Worm (Caenorhabditis elegans) whole organism, late embryonic: ENCODE data around the gene wrt-4.

Source experiments
- F13H6.1 ChIP-seq: sonication (generic microtip); optimal IDR thresholded peaks from 2 replicates; lab custom pipeline; 2016; ENCODE audit warnings: missing genetic modification characterization, missing compliant biosample characterization
- ama-1 ChIP-seq: fragments of 150-350 bp; optimal IDR thresholded peaks from 2 replicates; lab custom pipeline; 2014
- ceh-14 ChIP-seq: sonication (generic microtip); optimal IDR thresholded peaks from 2 replicates; lab custom pipeline; 2016; ENCODE audit warnings: missing genotype, missing genetic modification characterization, missing compliant biosample characterization
- ceh-18 ChIP-seq: sonication (generic microtip); optimal IDR thresholded peaks from 2 replicates; lab custom pipeline; 2016; ENCODE audit warnings: missing genetic modification characterization, missing compliant biosample characterization
- ceh-19 ChIP-seq: fragments of 200-800 bp; sonication (Bioruptor generic); optimal IDR thresholded peaks from 2 replicates; lab custom pipeline; 2018; ENCODE audit warnings: mild to moderate bottlenecking, missing genetic modification characterization, missing compliant biosample characterization
- ceh-22 ChIP-seq: sonication (generic microtip); optimal IDR thresholded peaks from 2 replicates; lab custom pipeline; 2017; ENCODE audit warnings: missing biosample characterization, missing genetic modification characterization
- ceh-30 ChIP-seq: fragments of 150-350 bp; optimal IDR thresholded peaks from 2 replicates; lab custom pipeline; 2014; ENCODE audit warnings: missing biosample characterization, missing genetic modification characterization
- ceh-31 ChIP-seq: sonication (generic microtip); optimal IDR thresholded peaks from 2 replicates; lab custom pipeline; 2016; ENCODE audit warnings: missing genetic modification characterization, missing compliant biosample characterization
- ceh-34 ChIP-seq: sonication (generic microtip); optimal IDR thresholded peaks from 2 replicates; lab custom pipeline; 2016; ENCODE audit warnings: mild to moderate bottlenecking, missing genetic modification characterization, missing compliant biosample characterization
- ceh-45 ChIP-seq: fragments of 200-800 bp; sonication (Bioruptor generic); IDR thresholded peaks from 2 replicates; pipeline ENCODE4 v1.3.6; 2022; ENCODE audit warnings: missing genetic modification reagents, missing genetic modification characterization, missing compliant biosample characterization
- ceh-48 ChIP-seq: sonication (generic microtip); optimal IDR thresholded peaks from 2 replicates; lab custom pipeline; 2016; ENCODE audit warnings: missing genetic modification characterization, inconsistent platforms, missing compliant biosample characterization
- ceh-6 ChIP-seq: fragments of 200-800 bp; sonication (Bioruptor generic); optimal IDR thresholded peaks from 2 replicates; lab custom pipeline; 2018; ENCODE audit warnings: mild to moderate bottlenecking, missing genetic modification characterization, missing compliant biosample characterization
- ceh-9 ChIP-seq: sonication (generic microtip); optimal IDR thresholded peaks from 2 replicates; lab custom pipeline; 2016; ENCODE audit warnings: mild to moderate bottlenecking, missing genetic modification characterization, inconsistent platforms, missing compliant biosample characterization
- che-1 ChIP-seq: sonication (generic microtip); optimal IDR thresholded peaks from 2 replicates; lab custom pipeline; 2016; ENCODE audit warnings: mild to moderate bottlenecking, missing genetic modification characterization, missing compliant biosample characterization
- dmd-4 ChIP-seq: sonication (generic microtip); optimal IDR thresholded peaks from 2 replicates; lab custom pipeline; 2016; ENCODE audit warnings: borderline replicate concordance, missing genetic modification characterization, missing compliant biosample characterization
- dve-1 ChIP-seq: sonication (generic microtip); optimal IDR thresholded peaks from 2 replicates; lab custom pipeline; 2017; ENCODE audit warnings: antibody characterized with exemption, mild to moderate bottlenecking, missing genetic modification characterization, missing compliant biosample characterization
- eyg-1 ChIP-seq: sonication (generic microtip); optimal IDR thresholded peaks from 2 replicates; lab custom pipeline; 2016; ENCODE audit warnings: missing genotype, missing genetic modification characterization, missing compliant biosample characterization
- fax-1 ChIP-seq: sonication (generic microtip); optimal IDR thresholded peaks from 2 replicates; lab custom pipeline; 2016; ENCODE audit warnings: missing genotype, missing genetic modification characterization, missing compliant biosample characterization
- fkh-10 ChIP-seq: fragments of 150-350 bp; optimal IDR thresholded peaks from 2 replicates; lab custom pipeline; 2014; ENCODE audit warnings: missing biosample characterization, missing genetic modification reagents, missing genetic modification characterization
- gmeb-2 ChIP-seq: sonication (generic microtip); optimal IDR thresholded peaks from 2 replicates; lab custom pipeline; 2016; ENCODE audit warnings: missing genetic modification characterization, inconsistent platforms, missing compliant biosample characterization
- hlh-13 ChIP-seq: fragments of 200-800 bp; sonication (Bioruptor generic); optimal IDR thresholded peaks from 2 replicates; lab custom pipeline; 2018; ENCODE audit warnings: mild to moderate bottlenecking, missing genetic modification characterization, missing compliant biosample characterization
- madf-2 ChIP-seq: sonication (generic microtip); optimal IDR thresholded peaks from 2 replicates; lab custom pipeline; 2017; ENCODE audit warnings: missing genetic modification characterization, missing compliant biosample characterization
- nfya-1 ChIP-seq: sonication (generic microtip); optimal IDR thresholded peaks from 2 replicates; lab custom pipeline; 2017; ENCODE audit warnings: missing genetic modification characterization, mild to moderate bottlenecking, missing compliant biosample characterization, antibody characterized with exemption, moderate library complexity
- odd-2 ChIP-seq: sonication (generic microtip); optimal IDR thresholded peaks from 2 replicates; lab custom pipeline; 2017; ENCODE audit warnings: antibody characterized with exemption, mild to moderate bottlenecking, missing genetic modification characterization, missing compliant biosample characterization
- pag-3 ChIP-seq: sonication (generic microtip); optimal IDR thresholded peaks from 2 replicates; lab custom pipeline; 2016; ENCODE audit warnings: missing compliant biosample characterization, missing genetic modification characterization, borderline replicate concordance
- pat-9 ChIP-seq: fragments of 200-800 bp; sonication (Bioruptor generic); optimal IDR thresholded peaks from 2 replicates; lab custom pipeline; 2018; ENCODE audit warnings: mild to moderate bottlenecking, missing genetic modification characterization, moderate library complexity, missing compliant biosample characterization
- pha-2 ChIP-seq: sonication (generic microtip); optimal IDR thresholded peaks from 2 replicates; lab custom pipeline; 2017; ENCODE audit warnings: mild to moderate bottlenecking, missing genetic modification characterization, missing compliant biosample characterization
- pha-4 ChIP-seq: fragments of 150-350 bp; optimal IDR thresholded peaks from 2 replicates; lab custom pipeline; 2018; ENCODE audit warnings: missing biosample characterization, missing genetic modification reagents, missing genetic modification characterization
- pqm-1 ChIP-seq: sonication (generic microtip); optimal IDR thresholded peaks from 2 replicates; lab custom pipeline; 2016; ENCODE audit warnings: missing genetic modification characterization, missing compliant biosample characterization
- pros-1 ChIP-seq: fragments of 150-350 bp; optimal IDR thresholded peaks from 2 replicates; lab custom pipeline; 2014; ENCODE audit warnings: missing biosample characterization, missing genetic modification reagents, missing genetic modification characterization
- ref-2 ChIP-seq: sonication (generic microtip); optimal IDR thresholded peaks from 2 replicates; lab custom pipeline; 2016; ENCODE audit warnings: missing genetic modification characterization, missing compliant biosample characterization
- rnt-1 ChIP-seq: sonication (generic microtip); optimal IDR thresholded peaks from 2 replicates; lab custom pipeline; 2016; ENCODE audit warnings: missing genetic modification characterization, missing compliant biosample characterization
- sdc-2 ChIP-seq: sonication (generic microtip); optimal IDR thresholded peaks from 2 replicates; lab custom pipeline; 2016; ENCODE audit warnings: missing genotype, missing genetic modification characterization, missing compliant biosample characterization
- sox-2 ChIP-seq: fragments of 200-800 bp; sonication (Bioruptor generic); IDR thresholded peaks from 2 replicates; pipeline ENCODE4 v1.3.6; 2022; ENCODE audit warnings: missing genetic modification reagents, missing genetic modification characterization, missing compliant biosample characterization
- tbx-2 ChIP-seq: sonication (generic microtip); optimal IDR thresholded peaks from 2 replicates; lab custom pipeline; 2016; ENCODE audit warnings: missing genetic modification characterization, missing compliant biosample characterization
- unc-3 ChIP-seq, 2 experiments: fragments of 200-800 bp in 1 of 2; sonication (Bioruptor generic) in 1 of 2; sonication (generic microtip) in 1 of 2; conservative IDR thresholded peaks in 1 of 2; optimal IDR thresholded peaks in 1 of 2; 2 replicates each; pipeline versions ENCODE4 v1.3.6 to Lab custom; 2016 to 2022; ENCODE audit warnings: missing compliant biosample characterization in 2 of 2, missing genetic modification characterization in 2 of 2, missing genetic modification reagents in 1 of 2
- unc-42 ChIP-seq: sonication (generic microtip); optimal IDR thresholded peaks from 2 replicates; lab custom pipeline; 2016; ENCODE audit warnings: missing genotype, missing genetic modification characterization, missing compliant biosample characterization
- unc-55 ChIP-seq: sonication (generic microtip); optimal IDR thresholded peaks from 2 replicates; lab custom pipeline; 2017; ENCODE audit warnings: missing biosample characterization, missing genetic modification reagents, missing genetic modification characterization
- unc-86 ChIP-seq: sonication (generic microtip); optimal IDR thresholded peaks from 2 replicates; lab custom pipeline; 2016; ENCODE audit warnings: missing genetic modification characterization, missing compliant biosample characterization
- ztf-16 ChIP-seq: sonication (generic microtip); optimal IDR thresholded peaks from 2 replicates; lab custom pipeline; 2017; ENCODE audit warnings: missing genetic modification characterization, missing compliant biosample characterization

The wrt-4 gene

ce11 chrX:15757169-15757568, at the start of gene wrt-4:
Gene wrt-4 (minus strand): TSS chrX:15757269.
- TF ChIP-seq sdc-2 (tag; lab: Kevin White, UChicago) (no peak), ref-2 (tag; lab: Kevin White, UChicago) (no peak), ceh-6 (GFP tag; lab: Kevin White, UChicago) (no peak), che-1 (tag; lab: Kevin White, UChicago) (no peak), ceh-34 (tag; lab: Kevin White, UChicago) (no peak), unc-86 (tag; lab: Kevin White, UChicago) (no peak), ceh-14 (no peak), pqm-1 (tag; lab: Kevin White, UChicago) (no peak), ceh-48 (tag; lab: Kevin White, UChicago) (no peak), pat-9 (tag; lab: Kevin White, UChicago) (no peak), hlh-13 (no peak), ceh-19 (no peak), F13H6.1 (tag; lab: Kevin White, UChicago) (no peak), pha-2 (no peak), unc-55 (no peak), unc-3 (GFP tag; conservative IDR thresholded peaks at IDR 0.05; lab: Robert Waterston, UW) (no peak), unc-3 (tag; optimal IDR thresholded peaks at IDR 0.05; lab: Kevin White, UChicago) (no peak), eyg-1 (tag; lab: Kevin White, UChicago) (no peak), madf-2 (no peak), dmd-4 (tag; lab: Kevin White, UChicago) (no peak)

- no peak for TF ChIP-seq gmeb-2 (tag; lab: Kevin White, UChicago)
- no peak for TF ChIP-seq pat-9 (tag; lab: Kevin White, UChicago)
- no peak for TF ChIP-seq odd-2
- no peak for TF ChIP-seq pha-4
- TF ChIP-seq, all 69 proteins: peak for 0
Measured at ce11 chrX:15804072-15804471, 47.0 kb upstream of the wrt-4 start, which contains the start of gene Y7A5A.7. Gene Y7A5A.7 (minus strand): TSS chrX:15804172.

ce11 chrX:15801827-15802226, 44.8 kb upstream of the wrt-4 start:
- TF ChIP-seq ceh-45 (GFP tag; lab: Robert Waterston, UW) = no peak
- no peak for TF ChIP-seq ceh-30 (tag; lab: Kevin White, UChicago)
- TF ChIP-seq dve-1 (tag; lab: Kevin White, UChicago) = no peak
- no peak for TF ChIP-seq nfya-1 (tag; lab: Kevin White, UChicago)
- TF ChIP-seq dmd-4 (tag; lab: Kevin White, UChicago) = no peak
- TF ChIP-seq ceh-18 (tag; lab: Kevin White, UChicago) = no peak
- TF ChIP-seq tbx-2 (tag; lab: Kevin White, UChicago) = no peak
- no peak for TF ChIP-seq pag-3 (tag; lab: Kevin White, UChicago)

ce11 chrX:15799595-15799994, 42.5 kb upstream of the wrt-4 start, which contains the start of gene Y7A5A.6:
Gene Y7A5A.6 (minus strand): TSS chrX:15799695.
- TF ChIP-seq rnt-1 (tag; lab: Kevin White, UChicago) = no peak
- no peak for TF ChIP-seq ama-1 (lab: Kevin White, UChicago)
- TF ChIP-seq ceh-22 (tag; lab: Kevin White, UChicago) = no peak
- no peak for TF ChIP-seq unc-42 (tag; lab: Kevin White, UChicago)
- TF ChIP-seq ref-2 (tag; lab: Kevin White, UChicago) = no peak
- no peak for TF ChIP-seq unc-3 (GFP tag; conservative IDR thresholded peaks at IDR 0.05; lab: Robert Waterston, UW)
- no peak for TF ChIP-seq unc-3 (tag; optimal IDR thresholded peaks at IDR 0.05; lab: Kevin White, UChicago)
- TF ChIP-seq gmeb-2 (tag; lab: Kevin White, UChicago) = no peak
- no peak for TF ChIP-seq dve-1 (tag; lab: Kevin White, UChicago)
- no peak for TF ChIP-seq ceh-14
- no peak for TF ChIP-seq ztf-16 (tag; lab: Kevin White, UChicago)
- no peak for TF ChIP-seq ceh-30 (tag; lab: Kevin White, UChicago)
- TF ChIP-seq ceh-31 = no peak
- no peak for TF ChIP-seq fkh-10
- TF ChIP-seq pag-3 (tag; lab: Kevin White, UChicago) = no peak
- no peak for TF ChIP-seq sox-2 (GFP tag; lab: Robert Waterston, UW)
- no peak for TF ChIP-seq eyg-1 (tag; lab: Kevin White, UChicago)
- no peak for TF ChIP-seq ceh-9 (tag; lab: Kevin White, UChicago)
- no peak for TF ChIP-seq ceh-34 (tag; lab: Kevin White, UChicago)
- no peak for TF ChIP-seq pros-1 (tag; lab: Kevin White, UChicago)
- TF ChIP-seq fax-1 (tag; lab: Kevin White, UChicago) = no peak
- TF ChIP-seq, all 69 proteins: peak for 0
